Worm (Caenorhabditis elegans) whole organism, L4/young adult: Measurements from ENCODE around the gene sam-4.

Source experiments
- W03F9.2 ChIP-seq: fragments of 150-350 bp; optimal IDR thresholded peaks from 2 replicates; lab custom pipeline; 2014; ENCODE audit warnings: missing biosample characterization, missing genetic modification characterization
- dao-5 ChIP-seq: sonication (generic microtip); optimal IDR thresholded peaks from 2 replicates; lab custom pipeline; 2016; ENCODE audit warnings: missing genotype, missing genetic modification characterization, moderate library complexity, missing compliant biosample characterization
- him-1 ChIP-seq: sonication (generic microtip); optimal IDR thresholded peaks from 2 replicates; lab custom pipeline; 2016; ENCODE audit warnings: missing genotype, missing genetic modification reagents, missing genetic modification characterization, missing compliant biosample characterization

ce11 chrII:5660736-5661734 lies 11.9 kb upstream of the sam-4 start, which contains the start of the genes ift-43 and mdt-26:
- peak; percentile 73 for TF ChIP-seq him-1 (tag; lab: Kevin White, UChicago)
- TF ChIP-seq dao-5: no peak
- peak; percentile 33 for TF ChIP-seq W03F9.2 (tag; lab: Kevin White, UChicago)
